Worm (Caenorhabditis elegans) whole organism, midembryonic: ENCODE results near the gene gphr-2.

Source experiments
- T22C8.4 ChIP-seq: fragments of 200-800 bp; sonication (Bioruptor generic); IDR thresholded peaks from 2 replicates; pipeline ENCODE4 v1.3.6; 2022; ENCODE audit warnings: missing genetic modification characterization, missing compliant biosample characterization
- cog-1 ChIP-seq: sonication (generic microtip); optimal IDR thresholded peaks from 2 replicates; lab custom pipeline; 2016; ENCODE audit warnings: missing genetic modification characterization, missing compliant biosample characterization
- flt-1 ChIP-seq: fragments of 200-800 bp; sonication (Bioruptor generic); IDR thresholded peaks from 2 replicates; pipeline ENCODE4 v1.3.6; 2022; ENCODE audit warnings: missing genetic modification characterization, missing compliant biosample characterization
- klf-2 ChIP-seq: fragments of 200-800 bp; sonication (Bioruptor generic); conservative IDR thresholded peaks from 2 replicates; pipeline ENCODE4 v1.3.6; 2022; ENCODE audit warnings: missing genetic modification reagents, missing genetic modification characterization, missing compliant biosample characterization
- med-1 ChIP-seq: sonication (generic microtip); optimal IDR thresholded peaks from 2 replicates; lab custom pipeline; 2017; ENCODE audit warnings: missing genetic modification characterization, mild to moderate bottlenecking, missing compliant biosample characterization, antibody characterized with exemption, missing genetic modification reagents; ENCODE audit not compliant: insufficient read depth
- ref-1 ChIP-seq: fragments of 200-800 bp; sonication (Bioruptor generic); conservative IDR thresholded peaks from 2 replicates; pipeline ENCODE4 v1.3.6; 2022; ENCODE audit warnings: missing genetic modification reagents, missing genetic modification characterization, missing compliant biosample characterization
- tab-1 ChIP-seq: fragments of 200-800 bp; sonication (Bioruptor generic); IDR thresholded peaks from 2 replicates; pipeline ENCODE4 v1.3.6; 2022; ENCODE audit warnings: missing genetic modification characterization, missing compliant biosample characterization
- ztf-23 ChIP-seq: fragments of 200-800 bp; sonication (Bioruptor generic); IDR thresholded peaks from 2 replicates; pipeline ENCODE4 v1.3.6; 2022; ENCODE audit warnings: missing genetic modification reagents, missing genetic modification characterization, missing compliant biosample characterization
- ztf-29 ChIP-seq: fragments of 200-800 bp; sonication (Bioruptor generic); IDR thresholded peaks from 2 replicates; pipeline ENCODE4 v1.3.6; 2022; ENCODE audit warnings: missing genetic modification reagents, missing genetic modification characterization, missing compliant biosample characterization

Gene gphr-2

ce11 chrX:14311583-14311982 lies 4.0 kb upstream of the gphr-2 start, which contains the start of gene mgrn-1:
TSS of gene mgrn-1 (minus strand) at chrX:14311683.
- TF ChIP-seq T22C8.4 (GFP tag; lab: Robert Waterston, UW) (no peak), klf-2 (GFP tag; lab: Robert Waterston, UW) (no peak), cog-1 (tag; lab: Kevin White, UChicago) (no peak), ztf-29 (GFP tag; lab: Robert Waterston, UW) (no peak), med-1 (GFP tag; lab: Kevin White, UChicago) (no peak), tab-1 (no peak), flt-1 (no peak), ref-1 (GFP tag; lab: Robert Waterston, UW) (no peak), ztf-23 (no peak)

- TF ChIP-seq flt-1 (no peak), ztf-29 (GFP tag; lab: Robert Waterston, UW) (no peak), cog-1 (tag; lab: Kevin White, UChicago) (no peak), tab-1 (no peak), ref-1 (GFP tag; lab: Robert Waterston, UW) (no peak), klf-2 (GFP tag; lab: Robert Waterston, UW) (no peak), T22C8.4 (GFP tag; lab: Robert Waterston, UW) (no peak), ztf-23 (no peak), med-1 (GFP tag; lab: Kevin White, UChicago) (no peak)
These were observed 2.1 kb upstream of the gphr-2 start for ce11 chrX:14309656-14310055.

ce11 chrX:14303078-14303477 lies 4.5 kb downstream of the gphr-2 start, which contains the start of gene C11H1.5:
TSS of gene C11H1.5 (minus strand) at chrX:14303178.
- TF ChIP-seq ztf-29 (GFP tag; lab: Robert Waterston, UW) (no peak), med-1 (GFP tag; lab: Kevin White, UChicago) (no peak), ztf-23 (no peak), tab-1 (no peak), cog-1 (tag; lab: Kevin White, UChicago) (no peak), klf-2 (GFP tag; lab: Robert Waterston, UW) (no peak), T22C8.4 (GFP tag; lab: Robert Waterston, UW) (no peak), flt-1 (no peak), ref-1 (GFP tag; lab: Robert Waterston, UW) (no peak)

- TF ChIP-seq flt-1 (peak; percentile 82), cog-1 (tag; lab: Kevin White, UChicago) (peak; percentile 24), med-1 (GFP tag; lab: Kevin White, UChicago) (no peak), ztf-23 (0 out of 2 replicates have a peak, but pooled peaks have one; percentile 17), klf-2 (GFP tag; lab: Robert Waterston, UW) (no peak), T22C8.4 (GFP tag; lab: Robert Waterston, UW) (peak; percentile 93), ref-1 (GFP tag; lab: Robert Waterston, UW) (no peak), ztf-29 (GFP tag; lab: Robert Waterston, UW) (no peak)
These were observed 10.4 kb downstream of the gphr-2 start for ce11 chrX:14297209-14297608.

- no peak for TF ChIP-seq ztf-23
These were observed 11.0 kb downstream of the gphr-2 start, which contains the start of gene madd-3 for ce11 chrX:14296559-14296958. TSS of gene madd-3 (minus strand) at chrX:14296659.

ce11 chrX:14292632-14293031 lies 14.9 kb downstream of the gphr-2 start:
- TF ChIP-seq ztf-29 (GFP tag; lab: Robert Waterston, UW): no peak
- no peak for TF ChIP-seq ref-1 (GFP tag; lab: Robert Waterston, UW)
- TF ChIP-seq T22C8.4 (GFP tag; lab: Robert Waterston, UW): no peak
- no peak for TF ChIP-seq tab-1
- TF ChIP-seq flt-1: no peak
- TF ChIP-seq cog-1 (tag; lab: Kevin White, UChicago): no peak
- no peak for TF ChIP-seq med-1 (GFP tag; lab: Kevin White, UChicago)
- no peak for TF ChIP-seq klf-2 (GFP tag; lab: Robert Waterston, UW)
- TF ChIP-seq ztf-23: no peak

ce11 chrX:14289993-14290392 lies 17.6 kb downstream of the gphr-2 start:
- TF ChIP-seq ztf-23 (no peak), tab-1 (no peak), med-1 (GFP tag; lab: Kevin White, UChicago) (no peak), cog-1 (tag; lab: Kevin White, UChicago) (no peak), ztf-29 (GFP tag; lab: Robert Waterston, UW) (no peak), ref-1 (GFP tag; lab: Robert Waterston, UW) (no peak), T22C8.4 (GFP tag; lab: Robert Waterston, UW) (no peak), klf-2 (GFP tag; lab: Robert Waterston, UW) (no peak), flt-1 (no peak)

ce11 chrX:14287888-14288287 lies 19.7 kb downstream of the gphr-2 start:
- TF ChIP-seq med-1 (GFP tag; lab: Kevin White, UChicago) (no peak), T22C8.4 (GFP tag; lab: Robert Waterston, UW) (no peak), klf-2 (GFP tag; lab: Robert Waterston, UW) (no peak), ztf-29 (GFP tag; lab: Robert Waterston, UW) (no peak), cog-1 (tag; lab: Kevin White, UChicago) (no peak), ztf-23 (no peak), ref-1 (GFP tag; lab: Robert Waterston, UW) (no peak), tab-1 (no peak), flt-1 (no peak)

- no peak for TF ChIP-seq ztf-23
These were observed 26.0 kb downstream of the gphr-2 start, which contains the start of gene E02H4.2 for ce11 chrX:14281526-14281925. TSS of gene E02H4.2 (minus strand) at chrX:14281626.

- TF ChIP-seq klf-2 (GFP tag; lab: Robert Waterston, UW): no peak
- TF ChIP-seq ztf-29 (GFP tag; lab: Robert Waterston, UW): no peak
- no peak for TF ChIP-seq ref-1 (GFP tag; lab: Robert Waterston, UW)
- TF ChIP-seq tab-1: no peak
- no peak for TF ChIP-seq med-1 (GFP tag; lab: Kevin White, UChicago)
These were observed 39.8 kb downstream of the gphr-2 start, which contains the start of gene del-1 for ce11 chrX:14267781-14268180. TSS of gene del-1 (plus strand) at chrX:14268081.
